Fruit fly (Drosophila melanogaster) whole organism, prepupa: Measurements from ENCODE around the gene me31B.

Experiments used
- CG10669 ChIP-seq: fragments of 200-800 bp; sonication (Bioruptor generic); optimal IDR thresholded peaks from 3 replicates; lab custom pipeline; 2018; ENCODE audit warnings: missing biosample characterization, mild to moderate bottlenecking, missing genetic modification characterization, moderate library complexity
- CG11294 ChIP-seq: fragments of 200-800 bp; sonication (Bioruptor generic); IDR thresholded peaks from 2 replicates; pipeline ENCODE4 v1.3.6; 2022; ENCODE audit warnings: missing biosample characterization, missing genetic modification characterization
- CG11762 ChIP-seq: fragments of 200-800 bp; sonication (Bioruptor generic); optimal IDR thresholded peaks from 3 replicates; lab custom pipeline; 2016; ENCODE audit warnings: missing biosample characterization, missing genetic modification characterization; ENCODE audit not compliant: insufficient read depth
- CG15336 ChIP-seq: fragments of 200-800 bp; sonication (Bioruptor generic); IDR thresholded peaks from 2 replicates; pipeline ENCODE4 v1.3.6; 2022; ENCODE audit warnings: missing biosample characterization, missing genetic modification characterization
- CG3032 ChIP-seq: fragments of 200-800 bp; optimal IDR thresholded peaks from 2 replicates; lab custom pipeline; 2019; ENCODE audit warnings: missing biosample characterization, mild to moderate bottlenecking, missing genetic modification characterization, moderate library complexity
- CG31627 ChIP-seq: fragments of 200-800 bp; sonication (Bioruptor generic); optimal IDR thresholded peaks from 3 replicates; lab custom pipeline; 2016; ENCODE audit warnings: missing biosample characterization, missing genetic modification characterization
- CG3919 ChIP-seq: fragments of 200-800 bp; sonication (Bioruptor generic); optimal IDR thresholded peaks from 3 replicates; lab custom pipeline; 2016; ENCODE audit warnings: missing biosample characterization, missing genetic modification characterization
- CG6163 ChIP-seq: fragments of 200-800 bp; sonication (Bioruptor generic); IDR thresholded peaks from 3 replicates; pipeline ENCODE4 v1.3.6; 2022; ENCODE audit warnings: missing biosample characterization, missing genetic modification characterization
- CG6276 ChIP-seq: fragments of 200-800 bp; sonication (Bioruptor generic); optimal IDR thresholded peaks from 2 replicates; lab custom pipeline; 2017; ENCODE audit warnings: missing biosample characterization, mild to moderate bottlenecking, missing genetic modification characterization
- CG6854 ChIP-seq: fragments of 200-800 bp; sonication (Bioruptor generic); optimal IDR thresholded peaks from 2 replicates; lab custom pipeline; 2017; ENCODE audit warnings: missing biosample characterization, mild to moderate bottlenecking, missing genetic modification characterization
- CG8319 ChIP-seq: fragments of 200-800 bp; sonication (Bioruptor generic); optimal IDR thresholded peaks from 3 replicates; lab custom pipeline; 2016; ENCODE audit warnings: missing biosample characterization, missing genetic modification characterization
- CG9139 ChIP-seq: fragments of 200-800 bp; sonication (Bioruptor generic); optimal IDR thresholded peaks from 3 replicates; lab custom pipeline; 2017; ENCODE audit warnings: missing biosample characterization, mild to moderate bottlenecking, missing genetic modification characterization
- Eip75B ChIP-seq: fragments of 200-800 bp; sonication (Bioruptor generic); optimal IDR thresholded peaks from 3 replicates; lab custom pipeline; 2016; ENCODE audit warnings: missing biosample characterization, missing genetic modification characterization
- Eip93F ChIP-seq: fragments of 200-800 bp; sonication (Bioruptor generic); optimal IDR thresholded peaks from 2 replicates; lab custom pipeline; 2016; ENCODE audit warnings: missing biosample characterization, mild to moderate bottlenecking, missing genetic modification characterization
- Ets21C ChIP-seq: fragments of 200-800 bp; sonication (Bioruptor generic); optimal IDR thresholded peaks from 3 replicates; lab custom pipeline; 2016; ENCODE audit warnings: missing biosample characterization, missing genetic modification characterization
- Ets96B ChIP-seq: fragments of 200-800 bp; optimal IDR thresholded peaks from 2 replicates; lab custom pipeline; 2019; ENCODE audit warnings: missing biosample characterization, mild to moderate bottlenecking, missing genetic modification characterization, moderate library complexity
- Gug ChIP-seq: fragments of 200-800 bp; sonication (Bioruptor generic); IDR thresholded peaks from 2 replicates; pipeline ENCODE4 v1.3.6; 2022; ENCODE audit warnings: missing biosample characterization, missing genetic modification characterization
- Hr4 ChIP-seq: fragments of 200-800 bp; sonication (Bioruptor generic); optimal IDR thresholded peaks from 3 replicates; lab custom pipeline; 2016; ENCODE audit warnings: missing biosample characterization, missing genetic modification characterization
- Lpt ChIP-seq: fragments of 200-800 bp; sonication (Bioruptor generic); optimal IDR thresholded peaks from 3 replicates; lab custom pipeline; 2016; ENCODE audit warnings: missing biosample characterization, missing genetic modification characterization
- OdsH ChIP-seq: fragments of 200-800 bp; sonication (Bioruptor generic); optimal IDR thresholded peaks from 3 replicates; lab custom pipeline; 2016; ENCODE audit warnings: missing biosample characterization, missing genetic modification characterization
- Sox102F ChIP-seq: fragments of 200-800 bp; sonication (Bioruptor generic); optimal IDR thresholded peaks from 2 replicates; lab custom pipeline; 2016; ENCODE audit warnings: missing biosample characterization, mild to moderate bottlenecking, missing genetic modification characterization
- Sox14 ChIP-seq: fragments of 200-800 bp; sonication (Bioruptor generic); optimal IDR thresholded peaks from 3 replicates; lab custom pipeline; 2016; ENCODE audit warnings: missing biosample characterization, missing genetic modification characterization
- Sox15 ChIP-seq: fragments of 200-800 bp; sonication (Bioruptor generic); optimal IDR thresholded peaks from 3 replicates; lab custom pipeline; 2016; ENCODE audit warnings: missing biosample characterization, missing genetic modification characterization
- acj6 ChIP-seq: fragments of 200-800 bp; sonication (Bioruptor generic); optimal IDR thresholded peaks from 3 replicates; lab custom pipeline; 2016; ENCODE audit warnings: missing biosample characterization, missing genetic modification characterization
- cyc ChIP-seq: fragments of 200-800 bp; sonication (Bioruptor generic); optimal IDR thresholded peaks from 3 replicates; lab custom pipeline; 2016; ENCODE audit warnings: missing biosample characterization, missing genetic modification characterization
- dac ChIP-seq: fragments of 200-800 bp; sonication (Bioruptor generic); optimal IDR thresholded peaks from 2 replicates; lab custom pipeline; 2017; ENCODE audit warnings: missing biosample characterization, mild to moderate bottlenecking, missing genetic modification characterization
- dsx ChIP-seq: fragments of 200-800 bp; optimal IDR thresholded peaks from 3 replicates; lab custom pipeline; 2019; ENCODE audit warnings: missing biosample characterization, mild to moderate bottlenecking, missing genetic modification characterization, moderate library complexity; ENCODE audit not compliant: poor library complexity, severe bottlenecking
- eg ChIP-seq: fragments of 200-800 bp; sonication (Bioruptor generic); IDR thresholded peaks from 3 replicates; pipeline ENCODE4 v1.3.6; 2022; ENCODE audit warnings: missing biosample characterization, missing genetic modification characterization
- esn ChIP-seq: fragments of 200-800 bp; sonication (Bioruptor generic); optimal IDR thresholded peaks from 2 replicates; lab custom pipeline; 2016; ENCODE audit warnings: missing biosample characterization, mild to moderate bottlenecking, missing genetic modification characterization, moderate library complexity
- fd85E ChIP-seq: fragments of 200-800 bp; sonication (Bioruptor generic); optimal IDR thresholded peaks from 3 replicates; lab custom pipeline; 2016; ENCODE audit warnings: missing biosample characterization, missing genetic modification characterization
- fkh ChIP-seq: fragments of 200-800 bp; sonication (Bioruptor generic); optimal IDR thresholded peaks from 3 replicates; lab custom pipeline; 2017; ENCODE audit warnings: missing biosample characterization, mild to moderate bottlenecking, missing genetic modification characterization, moderate library complexity
- salr ChIP-seq, 2 experiments: fragments of 200-800 bp; sonication (Bioruptor generic); optimal IDR thresholded peaks; 3 replicates each; lab custom pipeline; 2016 to 2018; ENCODE audit warnings: missing biosample characterization in 2 of 2, missing genetic modification characterization in 2 of 2, mild to moderate bottlenecking in 1 of 2
- spab ChIP-seq: fragments of 200-800 bp; sonication (Bioruptor generic); optimal IDR thresholded peaks from 2 replicates; lab custom pipeline; 2017; ENCODE audit warnings: missing biosample characterization, mild to moderate bottlenecking, missing genetic modification characterization, missing genetic modification reagents
- ss ChIP-seq, 2 experiments: fragments of 200-800 bp; sonication (Bioruptor generic); optimal IDR thresholded peaks; 2 replicates in 1 of 2; 3 replicates in 1 of 2; lab custom pipeline; 2017 to 2018; ENCODE audit warnings: mild to moderate bottlenecking in 2 of 2, missing biosample characterization in 2 of 2, missing genetic modification characterization in 2 of 2, moderate library complexity in 1 of 2
- vri ChIP-seq: fragments of 200-800 bp; sonication (Bioruptor generic); optimal IDR thresholded peaks from 3 replicates; lab custom pipeline; 2016; ENCODE audit warnings: missing biosample characterization, mild to moderate bottlenecking, missing genetic modification characterization

Gene me31B

DNA sequence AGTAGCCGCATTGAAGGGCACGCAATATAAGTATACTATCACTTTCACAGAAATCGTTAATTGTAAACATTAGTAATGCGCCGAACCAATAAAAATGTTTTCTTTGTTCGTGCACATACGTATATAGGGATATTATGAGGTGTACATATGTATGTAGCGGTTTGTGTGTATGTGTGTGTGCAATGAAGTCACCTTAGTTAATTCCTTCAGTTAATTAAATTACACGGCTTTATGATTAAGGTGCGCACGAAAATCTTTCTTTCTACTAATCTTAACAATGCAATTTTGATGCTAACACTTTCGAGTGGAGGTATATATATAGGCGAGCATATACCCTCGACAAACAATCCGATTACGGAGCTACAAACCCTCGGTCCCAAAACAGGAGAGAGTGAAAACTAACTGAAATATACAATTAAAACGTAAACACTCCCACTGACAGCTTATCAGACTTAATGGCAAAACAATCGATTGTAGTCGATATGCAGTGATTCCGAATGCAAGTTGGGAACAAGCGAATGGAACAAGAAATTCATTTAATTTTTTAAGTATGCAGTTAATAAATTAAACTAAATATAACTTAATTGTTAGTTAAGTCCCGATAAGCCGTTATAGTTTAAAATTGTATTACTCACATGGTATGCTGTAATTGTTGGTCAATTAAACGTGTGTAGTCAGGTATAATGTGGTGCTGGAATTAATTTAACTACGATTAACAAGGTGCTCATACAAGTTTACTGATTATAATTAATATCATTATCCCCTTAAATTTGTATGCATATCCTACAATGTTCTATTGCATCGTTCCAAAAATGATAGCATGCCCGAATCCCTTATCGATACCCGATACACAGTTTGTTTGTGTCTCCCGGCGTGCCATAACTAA is 18.4 kb upstream of the me31B start, which contains the start of the genes Npc1a and Prosalpha6 (continued):
- TF ChIP-seq esn (GFP tag; lab: Kevin White, UChicago) (peak; percentile 35), acj6 (no peak), Eip93F (GFP tag; lab: Kevin White, UChicago) (peak; percentile 12), vri (GFP tag; lab: Kevin White, UChicago) (peak; percentile 51), dac (GFP tag; lab: Kevin White, UChicago) (no peak), CG15336 (GFP tag; lab: Robert Waterston, UW) (no peak), CG31627 (peak; percentile 19), CG9139 (GFP tag; lab: Kevin White, UChicago) (no peak), Sox14 (GFP tag; lab: Kevin White, UChicago) (peak; percentile 75), spab (GFP tag; lab: Kevin White, UChicago) (no peak), cyc (GFP tag; lab: Kevin White, UChicago) (peak; percentile 32), Ets21C (GFP tag; lab: Kevin White, UChicago) (no peak)
- TF ChIP-seq, all 60 proteins: peak for 12

dm6 chr2L:10221387-10221705 is 17.8 kb upstream of the me31B start:
- TF ChIP-seq CG6276 (no peak), CG6854 (GFP tag; lab: Kevin White, UChicago) (no peak), CG11294 (no peak), ss (GFP tag; optimal IDR thresholded peaks at IDR 0.05; lab: Kevin White, UChicago) (no peak), salr (GFP tag; optimal IDR thresholded peaks at IDR 0.05; lab: Kevin White, UChicago) (no peak), Sox15 (GFP tag; lab: Kevin White, UChicago) (no peak), Eip75B (GFP tag; lab: Kevin White, UChicago) (no peak), dsx (GFP tag; lab: Kevin White, UChicago) (no peak), OdsH (no peak), CG8319 (GFP tag; lab: Kevin White, UChicago) (no peak), esn (GFP tag; lab: Kevin White, UChicago) (no peak), fd85E (GFP tag; lab: Kevin White, UChicago) (no peak), Eip93F (GFP tag; lab: Kevin White, UChicago) (no peak), Sox102F (GFP tag; lab: Kevin White, UChicago) (no peak), CG6163 (GFP tag; lab: Robert Waterston, UW) (no peak), vri (GFP tag; lab: Kevin White, UChicago) (no peak), eg (GFP tag; lab: Robert Waterston, UW) (no peak), Gug (GFP tag; lab: Robert Waterston, UW) (no peak)

dm6 chr2L:10222550-10223231 is 16.4 kb upstream of the me31B start, which contains the start of gene Bcs1:
Bcs1 (plus strand) TSS chr2L:10222657.
- TF ChIP-seq esn (GFP tag; lab: Kevin White, UChicago) (no peak), CG31627 (no peak), ss (GFP tag; optimal IDR thresholded peaks at IDR 0.05; lab: Kevin White, UChicago) (no peak), fkh (peak; percentile 41), Hr4 (GFP tag; lab: Kevin White, UChicago) (no peak), CG11762 (GFP tag; lab: Kevin White, UChicago) (no peak), Ets96B (tag; lab: Kevin White, UChicago) (no peak)
- TF ChIP-seq, all 60 proteins: peak for 1

DNA sequence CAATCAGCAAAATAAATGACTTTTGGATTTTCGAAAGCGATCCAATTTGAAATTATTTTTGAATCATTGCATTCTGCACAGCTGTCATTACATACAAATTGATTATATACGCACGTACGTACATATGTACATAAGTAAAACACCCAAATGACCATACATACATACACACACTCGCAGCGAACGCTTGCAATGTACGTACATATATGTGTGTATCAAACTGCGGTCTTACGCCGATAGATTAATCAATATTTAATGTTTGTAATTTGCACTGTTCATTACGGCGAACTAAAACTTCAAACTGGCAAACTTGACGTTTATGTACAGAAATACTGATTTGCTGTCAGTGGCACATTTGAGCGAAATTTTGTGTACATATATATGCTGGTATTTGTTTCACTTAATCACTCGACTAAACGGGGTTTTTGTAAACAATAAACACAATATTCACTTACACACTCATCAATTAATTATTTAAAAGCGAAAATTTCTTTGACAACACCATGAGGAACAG is 12.9 kb upstream of the me31B start:
- TF ChIP-seq Lpt (no peak), fd85E (GFP tag; lab: Kevin White, UChicago) (no peak), CG8319 (GFP tag; lab: Kevin White, UChicago) (no peak), CG3032 (tag; lab: Kevin White, UChicago) (no peak), cyc (GFP tag; lab: Kevin White, UChicago) (no peak), CG3919 (GFP tag; lab: Kevin White, UChicago) (no peak), Eip75B (GFP tag; lab: Kevin White, UChicago) (no peak), CG6854 (GFP tag; lab: Kevin White, UChicago) (no peak), CG10669 (GFP tag; lab: Kevin White, UChicago) (no peak)
